Worm (Caenorhabditis elegans): Measurements from ENCODE around the gene D1025.1.

D1025.1 gene

DNA sequence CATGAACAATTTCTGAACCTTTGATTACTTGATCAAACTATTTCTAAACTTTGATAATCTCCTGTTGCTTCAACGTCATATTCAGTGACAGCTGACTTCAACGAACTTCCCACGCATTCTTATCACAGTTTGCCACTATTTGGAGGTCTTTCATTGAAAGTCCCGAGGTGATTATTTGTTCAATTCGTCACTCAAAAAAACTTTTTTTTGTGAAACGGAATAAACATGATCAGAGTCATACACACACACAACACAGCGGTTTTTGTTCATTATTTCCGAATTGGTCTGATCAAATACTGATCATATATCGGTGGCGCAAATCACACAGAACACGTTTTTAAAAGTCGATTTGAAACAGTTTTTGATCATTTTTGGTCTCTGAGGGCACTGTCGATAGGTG is 35.8 kb downstream of the D1025.1 start:
- TF ChIP-seq R02D3.7 (tag; optimal IDR thresholded peaks at IDR 0.05): no peak
- TF ChIP-seq egl-27 (tag; optimal IDR thresholded peaks at IDR 0.05): no peak
- peak; percentile 23 for TF ChIP-seq sma-9 (GFP tag; optimal IDR thresholded peaks at IDR 0.05)
- TF ChIP-seq sma-9 (tag; optimal IDR thresholded peaks at IDR 0.05): no peak
- no peak for TF ChIP-seq fos-1 (tag; optimal IDR thresholded peaks at IDR 0.05)

DNA sequence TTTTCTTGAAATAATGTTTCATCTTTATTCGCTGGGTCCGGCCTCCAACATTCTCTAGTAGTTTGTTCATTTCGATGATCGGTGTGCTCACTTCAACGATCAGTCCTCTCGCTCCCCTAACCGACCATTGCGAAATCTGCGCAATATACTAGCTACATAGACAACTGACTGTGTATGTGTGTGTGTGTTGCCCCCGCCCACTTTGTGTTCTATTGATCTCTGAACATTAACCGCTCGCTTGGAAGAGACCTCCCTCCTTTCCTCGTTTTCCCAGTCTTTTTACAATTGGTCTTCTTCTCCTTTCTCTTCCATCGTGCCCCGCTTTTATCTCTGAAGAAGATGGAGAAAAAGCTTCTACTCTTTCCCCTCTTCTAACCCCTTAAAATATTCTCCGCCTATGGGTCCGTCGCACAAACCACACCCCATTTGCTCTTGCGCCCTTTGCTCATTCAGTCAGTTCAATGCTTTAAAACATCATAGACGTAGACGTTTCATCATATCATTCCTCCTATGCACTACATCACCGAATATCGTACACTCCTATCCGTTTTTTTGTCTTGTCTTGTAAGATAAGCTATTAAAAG is 36.9 kb downstream of the D1025.1 start:
- no peak for TF ChIP-seq nhr-25 (tag; optimal IDR thresholded peaks at IDR 0.05)
- TF ChIP-seq Y55F3AM.14 (GFP tag; optimal IDR thresholded peaks at IDR 0.05): peak; percentile 13
- TF ChIP-seq unc-39 (tag; optimal IDR thresholded peaks at IDR 0.05): no peak
- TF ChIP-seq ceh-16 (tag; optimal IDR thresholded peaks at IDR 0.05): no peak
- no peak for TF ChIP-seq skn-1 (tag; optimal IDR thresholded peaks at IDR 0.05)
- TF ChIP-seq blmp-1 (tag; optimal IDR thresholded peaks at IDR 0.05; ENCODE audit: insufficient read depth): no peak
- TF ChIP-seq mbf-1 (tag; optimal IDR thresholded peaks at IDR 0.05): no peak
- no peak for TF ChIP-seq nhr-6 (tag; optimal IDR thresholded peaks at IDR 0.05)
- no peak for TF ChIP-seq nhr-12 (tag; optimal IDR thresholded peaks at IDR 0.05)
- no peak for TF ChIP-seq nhr-23 (tag; optimal IDR thresholded peaks at IDR 0.05)
- TF ChIP-seq ztf-1 (GFP tag; conservative IDR thresholded peaks at IDR 0.05): no peak
- TF ChIP-seq F13H6.1 (tag; optimal IDR thresholded peaks at IDR 0.05): peak; percentile 66
- peak; percentile 28 to 52 for TF ChIP-seq mdl-1 (tag; optimal IDR thresholded peaks at IDR 0.05)
- no peak for TF ChIP-seq unc-62 (GFP tag; optimal IDR thresholded peaks at IDR 0.05)
- peak; percentile 20 to 44 for TF ChIP-seq lsy-2 (tag; optimal IDR thresholded peaks at IDR 0.05)
- no peak for TF ChIP-seq alr-1 (tag; optimal IDR thresholded peaks at IDR 0.05)
- no peak for TF ChIP-seq mab-5 (tag; optimal IDR thresholded peaks at IDR 0.05)
- no peak for TF ChIP-seq nhr-21 (tag; optimal IDR thresholded peaks at IDR 0.05)
- TF ChIP-seq nhr-10 (tag; optimal IDR thresholded peaks at IDR 0.05): no peak
- TF ChIP-seq lin-13 (GFP tag; optimal IDR thresholded peaks at IDR 0.05): peak; percentile 47
- TF ChIP-seq nhr-237 (tag; optimal IDR thresholded peaks at IDR 0.05): no peak
- no peak for TF ChIP-seq gmeb-1 (tag; optimal IDR thresholded peaks at IDR 0.05)
- no peak for TF ChIP-seq elt-3 (tag; optimal IDR thresholded peaks at IDR 0.05)
- TF ChIP-seq sem-4 (tag; optimal IDR thresholded peaks at IDR 0.05): peak; percentile 52
- no peak for TF ChIP-seq ztf-11 (tag; optimal IDR thresholded peaks at IDR 0.05)
- TF ChIP-seq nhr-129 (tag; optimal IDR thresholded peaks at IDR 0.05): peak; percentile 77
- peak; percentile 28 for TF ChIP-seq unc-55 (GFP tag; optimal IDR thresholded peaks at IDR 0.05)
- TF ChIP-seq egl-27 (tag; optimal IDR thresholded peaks at IDR 0.05): no peak
- TF ChIP-seq ztf-4 (tag; optimal IDR thresholded peaks at IDR 0.05): no peak
- no peak for TF ChIP-seq peb-1 (tag; optimal IDR thresholded peaks at IDR 0.05)
- TF ChIP-seq nhr-11 (tag; optimal IDR thresholded peaks at IDR 0.05): no peak
- no peak for TF ChIP-seq ceh-82 (tag; optimal IDR thresholded peaks at IDR 0.05)
- no peak for TF ChIP-seq nhr-77 (tag; optimal IDR thresholded peaks at IDR 0.05)
- TF ChIP-seq zag-1 (tag; optimal IDR thresholded peaks at IDR 0.05): peak; percentile 70
- TF ChIP-seq C34F6.9 (tag; optimal IDR thresholded peaks at IDR 0.05): peak; percentile 42
- TF ChIP-seq dmd-4 (tag; optimal IDR thresholded peaks at IDR 0.05): no peak
- TF ChIP-seq crh-2 (tag; optimal IDR thresholded peaks at IDR 0.05): no peak
- TF ChIP-seq elt-1 (tag; optimal IDR thresholded peaks at IDR 0.05): no peak
- no peak for TF ChIP-seq aly-2 (tag; optimal IDR thresholded peaks at IDR 0.05)
- no peak for TF ChIP-seq ama-1 (optimal IDR thresholded peaks at IDR 0.05)
- no peak for TF ChIP-seq lin-39 (tag; optimal IDR thresholded peaks at IDR 0.05)
- TF ChIP-seq ZK546.5 (tag; optimal IDR thresholded peaks at IDR 0.05): no peak
- TF ChIP-seq sma-3 (GFP tag; optimal IDR thresholded peaks at IDR 0.05): no peak
- TF ChIP-seq snpc-4 (tag; optimal IDR thresholded peaks at IDR 0.05): peak; percentile 28
- no peak for TF ChIP-seq R02D3.7 (tag; optimal IDR thresholded peaks at IDR 0.05)
- peak; percentile 97 for TF ChIP-seq sma-9 (GFP tag; optimal IDR thresholded peaks at IDR 0.05)
- TF ChIP-seq sma-9 (tag; optimal IDR thresholded peaks at IDR 0.05): no peak
- TF ChIP-seq lin-11 (tag; optimal IDR thresholded peaks at IDR 0.05): no peak
- TF ChIP-seq fos-1 (tag; optimal IDR thresholded peaks at IDR 0.05): no peak

Measured in whole organism, L2 larva.